Worm (Caenorhabditis elegans): ENCODE results near the gene K12B6.11.

K12B6.11 gene

DNA sequence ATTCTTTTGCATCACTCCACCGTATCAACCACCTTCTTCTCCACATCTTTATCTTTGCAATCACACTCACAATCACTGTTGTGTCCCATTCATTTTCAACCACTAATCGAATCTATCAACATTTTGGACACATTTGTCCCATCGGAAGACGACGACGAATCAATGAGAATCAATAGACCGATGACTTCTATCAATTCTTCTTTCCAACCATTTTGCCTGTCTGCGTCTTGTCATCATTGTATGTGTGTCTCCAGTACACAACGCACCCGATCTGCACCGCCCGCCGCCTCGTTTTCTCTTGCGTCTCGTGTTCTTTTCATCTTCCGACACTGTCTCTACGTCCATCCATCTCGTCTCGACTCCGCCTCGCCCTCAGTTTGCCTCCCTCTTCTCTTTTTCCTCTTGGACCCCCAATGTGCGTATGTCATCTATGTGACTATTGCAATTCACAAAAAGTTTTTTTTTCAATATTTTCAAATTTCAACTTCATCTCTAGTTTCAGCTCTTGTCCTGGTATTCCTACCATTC is 42.2 kb upstream of the K12B6.11 start, which contains the start of gene dmd-7 (continued):
- no peak for TF ChIP-seq elt-1 (tag; optimal IDR thresholded peaks at IDR 0.05)
- peak; percentile 90 for TF ChIP-seq blmp-1 (tag; optimal IDR thresholded peaks at IDR 0.05; ENCODE audit: insufficient read depth)
- TF ChIP-seq F13H6.1 (tag; optimal IDR thresholded peaks at IDR 0.05), result peak; percentile 96
- TF ChIP-seq nhr-25 (tag; optimal IDR thresholded peaks at IDR 0.05), result peak; percentile 92
- TF ChIP-seq unc-62 (GFP tag; optimal IDR thresholded peaks at IDR 0.05), result no peak
- TF ChIP-seq nhr-12 (tag; optimal IDR thresholded peaks at IDR 0.05), result no peak
- peak; percentile 94 for TF ChIP-seq egl-27 (tag; optimal IDR thresholded peaks at IDR 0.05)
- TF ChIP-seq Y55F3AM.14 (GFP tag; optimal IDR thresholded peaks at IDR 0.05), result peak; percentile 82
- TF ChIP-seq skn-1 (tag; optimal IDR thresholded peaks at IDR 0.05), result no peak
- peak; percentile 50 to 82 for TF ChIP-seq lsy-2 (tag; optimal IDR thresholded peaks at IDR 0.05)
- TF ChIP-seq nhr-21 (tag; optimal IDR thresholded peaks at IDR 0.05), result peak; percentile 97
- peak; percentile 69 for TF ChIP-seq fos-1 (tag; optimal IDR thresholded peaks at IDR 0.05)
- peak; percentile 14 for TF ChIP-seq snpc-4 (tag; optimal IDR thresholded peaks at IDR 0.05)
- TF ChIP-seq nhr-77 (tag; optimal IDR thresholded peaks at IDR 0.05), result no peak
- TF ChIP-seq mbf-1 (tag; optimal IDR thresholded peaks at IDR 0.05), result no peak
- TF ChIP-seq elt-3 (tag; optimal IDR thresholded peaks at IDR 0.05), result no peak
- peak; percentile 3 for TF ChIP-seq nhr-10 (tag; optimal IDR thresholded peaks at IDR 0.05)

- TF ChIP-seq elt-3 (tag; optimal IDR thresholded peaks at IDR 0.05), result no peak
- no peak for TF ChIP-seq lin-11 (tag; optimal IDR thresholded peaks at IDR 0.05)
- no peak for TF ChIP-seq unc-55 (GFP tag; optimal IDR thresholded peaks at IDR 0.05)
- no peak for TF ChIP-seq nhr-12 (tag; optimal IDR thresholded peaks at IDR 0.05)
- peak; percentile 86 for TF ChIP-seq nhr-25 (tag; optimal IDR thresholded peaks at IDR 0.05)
- peak; percentile 46 for TF ChIP-seq fos-1 (tag; optimal IDR thresholded peaks at IDR 0.05)
- no peak for TF ChIP-seq nhr-77 (tag; optimal IDR thresholded peaks at IDR 0.05)
- TF ChIP-seq sma-9 (GFP tag; optimal IDR thresholded peaks at IDR 0.05), result peak; percentile 99
- TF ChIP-seq sma-9 (tag; optimal IDR thresholded peaks at IDR 0.05), result no peak
- peak; percentile 42 for TF ChIP-seq F13H6.1 (tag; optimal IDR thresholded peaks at IDR 0.05)
- TF ChIP-seq snpc-4 (tag; optimal IDR thresholded peaks at IDR 0.05), result no peak
- TF ChIP-seq lin-39 (tag; optimal IDR thresholded peaks at IDR 0.05), result no peak
- TF ChIP-seq ceh-16 (tag; optimal IDR thresholded peaks at IDR 0.05), result no peak
- TF ChIP-seq Y55F3AM.14 (GFP tag; optimal IDR thresholded peaks at IDR 0.05), result peak; percentile 60
- no peak for TF ChIP-seq zag-1 (tag; optimal IDR thresholded peaks at IDR 0.05)
- TF ChIP-seq ztf-4 (tag; optimal IDR thresholded peaks at IDR 0.05), result no peak
- TF ChIP-seq ama-1 (optimal IDR thresholded peaks at IDR 0.05), result no peak
- peak; percentile 73 for TF ChIP-seq egl-27 (tag; optimal IDR thresholded peaks at IDR 0.05)
- TF ChIP-seq sem-4 (tag; optimal IDR thresholded peaks at IDR 0.05), result no peak
- TF ChIP-seq ZK546.5 (tag; optimal IDR thresholded peaks at IDR 0.05), result no peak
- no peak for TF ChIP-seq unc-39 (tag; optimal IDR thresholded peaks at IDR 0.05)
- no peak for TF ChIP-seq C34F6.9 (tag; optimal IDR thresholded peaks at IDR 0.05)
- no peak for TF ChIP-seq aly-2 (tag; optimal IDR thresholded peaks at IDR 0.05)
- no peak for TF ChIP-seq nhr-10 (tag; optimal IDR thresholded peaks at IDR 0.05)
- TF ChIP-seq nhr-6 (tag; optimal IDR thresholded peaks at IDR 0.05), result peak; percentile 32
- no peak for TF ChIP-seq peb-1 (tag; optimal IDR thresholded peaks at IDR 0.05)
- peak in 1 of 2 experiments; percentile 37 for TF ChIP-seq mdl-1 (tag; optimal IDR thresholded peaks at IDR 0.05)
- no peak for TF ChIP-seq dmd-4 (tag; optimal IDR thresholded peaks at IDR 0.05)
- TF ChIP-seq mbf-1 (tag; optimal IDR thresholded peaks at IDR 0.05), result no peak
- peak; percentile 88 for TF ChIP-seq sma-3 (GFP tag; optimal IDR thresholded peaks at IDR 0.05)
- TF ChIP-seq alr-1 (tag; optimal IDR thresholded peaks at IDR 0.05), result no peak
- TF ChIP-seq nhr-11 (tag; optimal IDR thresholded peaks at IDR 0.05), result no peak
- peak; percentile 86 for TF ChIP-seq blmp-1 (tag; optimal IDR thresholded peaks at IDR 0.05; ENCODE audit: insufficient read depth)
- TF ChIP-seq nhr-129 (tag; optimal IDR thresholded peaks at IDR 0.05), result peak; percentile 33
- TF ChIP-seq ztf-11 (tag; optimal IDR thresholded peaks at IDR 0.05), result no peak
- TF ChIP-seq lsy-2 (tag; optimal IDR thresholded peaks at IDR 0.05), result peak in 1 of 2 experiments; percentile 71
- no peak for TF ChIP-seq ceh-82 (tag; optimal IDR thresholded peaks at IDR 0.05)
- peak; percentile 97 for TF ChIP-seq nhr-21 (tag; optimal IDR thresholded peaks at IDR 0.05)
- peak; percentile 50 for TF ChIP-seq gmeb-1 (tag; optimal IDR thresholded peaks at IDR 0.05)
- no peak for TF ChIP-seq lin-13 (GFP tag; optimal IDR thresholded peaks at IDR 0.05)
- TF ChIP-seq unc-62 (GFP tag; optimal IDR thresholded peaks at IDR 0.05), result peak; percentile 51
- TF ChIP-seq elt-1 (tag; optimal IDR thresholded peaks at IDR 0.05), result no peak
- no peak for TF ChIP-seq nhr-237 (tag; optimal IDR thresholded peaks at IDR 0.05)
- TF ChIP-seq nhr-23 (tag; optimal IDR thresholded peaks at IDR 0.05), result no peak
- TF ChIP-seq ztf-1 (GFP tag; conservative IDR thresholded peaks at IDR 0.05), result no peak
- TF ChIP-seq R02D3.7 (tag; optimal IDR thresholded peaks at IDR 0.05), result no peak
- no peak for TF ChIP-seq skn-1 (tag; optimal IDR thresholded peaks at IDR 0.05)
- peak; percentile 55 for TF ChIP-seq crh-2 (tag; optimal IDR thresholded peaks at IDR 0.05)
- peak; percentile 17 for TF ChIP-seq mab-5 (tag; optimal IDR thresholded peaks at IDR 0.05)
These were observed 41.3 kb upstream of the K12B6.11 start for ce11 chrV:6247397-6247796.

Data from whole organism, L2 larva.